Worm (Caenorhabditis elegans): ENCODE results near the gene dct-19.

Gene dct-19

DNA sequence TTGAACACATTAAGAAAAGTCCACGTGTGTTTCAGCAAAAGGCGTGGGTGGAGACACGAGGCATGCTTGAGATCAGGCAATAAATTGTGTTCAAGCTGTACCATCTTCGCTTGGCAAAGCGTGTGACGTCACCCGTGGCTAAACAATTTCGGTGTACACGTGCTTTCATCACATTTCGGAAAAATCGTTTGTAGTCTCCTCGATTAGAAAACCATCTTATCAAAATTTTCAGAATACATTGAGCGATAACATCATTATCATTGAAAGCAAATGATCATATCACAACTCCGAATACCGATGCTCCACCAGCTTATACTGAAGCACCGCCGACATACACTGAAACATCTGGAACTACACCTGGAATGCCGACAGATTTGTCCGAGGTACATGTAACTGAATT is 41.1 kb upstream of the dct-19 start:
- TF ChIP-seq zfh-2 (GFP tag; conservative IDR thresholded peaks at IDR 0.05) (no peak), nfya-1 (tag; optimal IDR thresholded peaks at IDR 0.05; ENCODE audit: borderline replicate concordance, insufficient read depth) (no peak), F23B12.7 (tag; optimal IDR thresholded peaks at IDR 0.05; ENCODE audit: insufficient read depth) (no peak), lin-40 (tag; optimal IDR thresholded peaks at IDR 0.05) (no peak), ceh-91 (GFP tag; IDR thresholded peaks at IDR 0.05) (no peak), rec-8 (tag; optimal IDR thresholded peaks at IDR 0.05) (no peak), nhr-80 (tag; optimal IDR thresholded peaks at IDR 0.05) (peak; percentile 18), ceh-40 (GFP tag; IDR thresholded peaks at IDR 0.05) (no peak)

DNA sequence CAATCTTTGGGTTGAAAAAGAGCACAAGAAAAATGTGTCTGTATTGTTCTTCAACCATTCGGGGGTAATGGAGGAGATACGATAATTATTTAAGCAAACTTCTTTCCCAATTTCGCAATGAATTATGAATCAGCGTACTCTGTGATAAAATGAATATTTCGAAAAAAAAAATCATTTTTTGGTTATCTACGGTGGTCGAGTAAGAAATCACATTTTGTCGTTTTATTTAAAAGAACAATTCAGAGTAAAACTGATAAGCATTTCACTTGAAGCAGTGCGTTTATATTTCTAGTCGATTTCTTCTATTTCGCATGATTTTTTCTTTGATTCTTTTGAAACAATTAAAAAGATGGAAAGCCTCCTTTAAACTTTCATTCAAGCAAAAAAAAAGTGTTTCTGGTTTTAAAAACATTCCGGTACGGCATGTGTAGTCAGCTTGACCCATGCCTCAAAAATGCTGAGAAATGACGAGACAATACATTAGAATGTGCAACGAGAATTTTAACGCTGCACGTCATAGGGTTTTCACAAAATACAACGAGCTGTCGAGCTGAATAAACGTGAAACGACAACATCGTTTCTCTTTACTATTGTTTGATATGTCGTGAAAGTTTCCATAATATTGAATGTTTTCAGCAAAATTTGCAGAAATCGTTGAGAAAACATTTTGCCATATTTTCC is 40.2 kb upstream of the dct-19 start, which contains the start of gene K08D8.2:
Gene K08D8.2 (plus strand): TSS at position 631 of the 681 bp plus-strand sequence.
- no peak for TF ChIP-seq ceh-100 (GFP tag; IDR thresholded peaks at IDR 0.05)
- TF ChIP-seq F55B11.4 (tag; optimal IDR thresholded peaks at IDR 0.05; ENCODE audit: borderline replicate concordance, insufficient read depth) = no peak
- no peak for TF ChIP-seq dpff-1 (tag; optimal IDR thresholded peaks at IDR 0.05)
- 0 out of 2 replicates have a peak, but pooled peaks have one; percentile 23 for TF ChIP-seq cebp-1 (GFP tag; IDR thresholded peaks at IDR 0.05)
- TF ChIP-seq cebp-1 (tag; optimal IDR thresholded peaks at IDR 0.05) = peak; percentile 10
- TF ChIP-seq nhr-80 (tag; optimal IDR thresholded peaks at IDR 0.05) = peak; percentile 37
- no peak for TF ChIP-seq nhr-90 (tag; optimal IDR thresholded peaks at IDR 0.05)

- peak; percentile 43 for TF ChIP-seq nhr-80 (tag; optimal IDR thresholded peaks at IDR 0.05)
- no peak for TF ChIP-seq repo-1 (tag; optimal IDR thresholded peaks at IDR 0.05)
- no peak for TF ChIP-seq ceh-79 (tag; optimal IDR thresholded peaks at IDR 0.05)
These were observed 39.0 kb upstream of the dct-19 start for ce11 chrIV:12903687-12904086.

- TF ChIP-seq tbx-9 (tag; optimal IDR thresholded peaks at IDR 0.05; ENCODE audit: borderline replicate concordance) (no peak), nhr-80 (tag; optimal IDR thresholded peaks at IDR 0.05) (peak; percentile 75)
These were observed 36.2 kb upstream of the dct-19 start, which contains the start of gene K08D8.3 for ce11 chrIV:12906529-12906928. K08D8.3 (minus strand) TSS chrIV:12906659.

- TF ChIP-seq cebp-1 (GFP tag; IDR thresholded peaks at IDR 0.05) (no peak), cebp-1 (tag; optimal IDR thresholded peaks at IDR 0.05) (no peak), nhr-80 (tag; optimal IDR thresholded peaks at IDR 0.05) (peak; percentile 74), ccch-3 (GFP tag; optimal IDR thresholded peaks at IDR 0.05) (no peak), ztf-3 (GFP tag; optimal IDR thresholded peaks at IDR 0.05) (no peak)
These were observed 32.9 kb upstream of the dct-19 start, which contains the start of gene K08D8.4 for ce11 chrIV:12909871-12910270. K08D8.4 (minus strand) TSS chrIV:12909998.

- TF ChIP-seq sdz-38 (tag; optimal IDR thresholded peaks at IDR 0.05) (no peak), lin-40 (tag; optimal IDR thresholded peaks at IDR 0.05) (no peak), nhr-80 (tag; optimal IDR thresholded peaks at IDR 0.05) (peak; percentile 33)
These were observed 30.7 kb upstream of the dct-19 start, which contains the start of gene K08D8.5 for ce11 chrIV:12911990-12912389. K08D8.5 (minus strand) TSS chrIV:12912129.

DNA sequence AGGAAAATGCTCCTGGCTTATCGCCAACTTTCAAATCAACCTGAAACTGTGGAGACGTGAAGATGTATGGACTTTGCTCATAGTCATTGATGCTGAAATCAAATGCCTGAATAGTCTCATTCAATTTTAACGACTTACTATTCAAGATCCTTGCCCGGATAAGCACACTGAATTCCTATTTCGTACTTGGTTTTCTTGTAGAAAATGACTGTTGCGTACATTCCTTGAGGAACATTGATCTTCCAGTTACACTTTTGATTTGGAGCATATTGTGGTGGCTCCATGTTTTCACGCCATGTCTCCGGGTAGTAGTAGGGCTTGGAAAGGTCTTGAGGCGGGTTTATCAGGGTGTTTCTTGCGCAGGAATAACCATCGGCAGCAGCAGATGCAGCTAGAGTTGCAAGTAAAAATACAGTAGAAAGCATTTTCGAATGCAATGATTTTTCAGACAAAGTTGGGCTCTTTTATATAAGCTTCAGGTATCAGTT is 28.2 kb upstream of the dct-19 start, which contains the start of gene irg-6:
Gene irg-6 (minus strand): TSS at position 438 of the 488 bp plus-strand sequence.
- TF ChIP-seq hlh-12 (tag; optimal IDR thresholded peaks at IDR 0.05) = no peak
- no peak for TF ChIP-seq ztf-6 (GFP tag; IDR thresholded peaks at IDR 0.05)
- no peak for TF ChIP-seq dox-1 (GFP tag; IDR thresholded peaks at IDR 0.05)
- no peak for TF ChIP-seq mes-4 (tag; optimal IDR thresholded peaks at IDR 0.05)
- TF ChIP-seq B0019.2 (GFP tag; conservative IDR thresholded peaks at IDR 0.05) = no peak
- no peak for TF ChIP-seq K11D2.4 (GFP tag; IDR thresholded peaks at IDR 0.05)
- no peak for TF ChIP-seq rcor-1 (GFP tag; IDR thresholded peaks at IDR 0.05)
- no peak for TF ChIP-seq Y67H2A.10 (GFP tag; conservative IDR thresholded peaks at IDR 0.05)
- no peak for TF ChIP-seq F10E7.11 (tag; optimal IDR thresholded peaks at IDR 0.05)
- TF ChIP-seq F23B12.7 (tag; optimal IDR thresholded peaks at IDR 0.05; ENCODE audit: insufficient read depth) = no peak
- TF ChIP-seq ceh-100 (GFP tag; IDR thresholded peaks at IDR 0.05) = no peak
- no peak for TF ChIP-seq egl-18 (GFP tag; IDR thresholded peaks at IDR 0.05)
- no peak for TF ChIP-seq tlf-1 (GFP tag; optimal IDR thresholded peaks at IDR 0.05)

Data from whole organism, young adult.